Fruit fly (Drosophila melanogaster) whole organism, pupa: Measurements from ENCODE around the gene CG9609.

Experiments used
- CG14655 ChIP-seq: fragments of 200-800 bp; sonication (Bioruptor generic); optimal IDR thresholded peaks from 3 replicates; lab custom pipeline; 2017; ENCODE audit warnings: mild to moderate bottlenecking, missing biosample characterization, missing genetic modification reagents, missing genetic modification characterization
- CG17806 ChIP-seq: fragments of 200-800 bp; sonication (Bioruptor generic); optimal IDR thresholded peaks from 2 replicates; lab custom pipeline; 2018; ENCODE audit warnings: missing biosample characterization, mild to moderate bottlenecking, missing genetic modification characterization, moderate library complexity
- CG34367 ChIP-seq: fragments of 200-800 bp; sonication (Bioruptor generic); optimal IDR thresholded peaks from 2 replicates; lab custom pipeline; 2018; ENCODE audit warnings: missing biosample characterization, mild to moderate bottlenecking, missing genetic modification characterization
- CG8301 ChIP-seq: fragments of 200-800 bp; sonication (Bioruptor generic); optimal IDR thresholded peaks from 2 replicates; lab custom pipeline; 2018; ENCODE audit warnings: missing biosample characterization, mild to moderate bottlenecking, missing genetic modification characterization
- CG9948 ChIP-seq: fragments of 200-800 bp; sonication (Bioruptor generic); optimal IDR thresholded peaks from 2 replicates; lab custom pipeline; 2018; ENCODE audit warnings: missing biosample characterization, mild to moderate bottlenecking, missing genetic modification characterization, moderate library complexity
- Ets98B ChIP-seq: fragments of 200-800 bp; sonication (Bioruptor generic); IDR thresholded peaks from 2 replicates; pipeline ENCODE4 v1.3.6; 2022; ENCODE audit warnings: missing biosample characterization, missing genetic modification characterization
- Pif1A ChIP-seq: fragments of 200-800 bp; sonication (Bioruptor generic); optimal IDR thresholded peaks from 3 replicates; lab custom pipeline; 2016; ENCODE audit warnings: missing biosample characterization, missing genetic modification characterization
- Pif1B ChIP-seq: fragments of 200-800 bp; sonication (Bioruptor generic); optimal IDR thresholded peaks from 3 replicates; lab custom pipeline; 2016; ENCODE audit warnings: missing biosample characterization, missing genetic modification characterization
- gl ChIP-seq: fragments of 200-800 bp; sonication (Bioruptor generic); optimal IDR thresholded peaks from 2 replicates; lab custom pipeline; 2018; ENCODE audit warnings: missing biosample characterization, mild to moderate bottlenecking, missing genetic modification characterization
- rn ChIP-seq: fragments of 200-800 bp; sonication (Bioruptor generic); IDR thresholded peaks from 2 replicates; pipeline ENCODE4 v1.3.6; 2022; ENCODE audit warnings: missing biosample characterization, missing genetic modification characterization

DNA sequence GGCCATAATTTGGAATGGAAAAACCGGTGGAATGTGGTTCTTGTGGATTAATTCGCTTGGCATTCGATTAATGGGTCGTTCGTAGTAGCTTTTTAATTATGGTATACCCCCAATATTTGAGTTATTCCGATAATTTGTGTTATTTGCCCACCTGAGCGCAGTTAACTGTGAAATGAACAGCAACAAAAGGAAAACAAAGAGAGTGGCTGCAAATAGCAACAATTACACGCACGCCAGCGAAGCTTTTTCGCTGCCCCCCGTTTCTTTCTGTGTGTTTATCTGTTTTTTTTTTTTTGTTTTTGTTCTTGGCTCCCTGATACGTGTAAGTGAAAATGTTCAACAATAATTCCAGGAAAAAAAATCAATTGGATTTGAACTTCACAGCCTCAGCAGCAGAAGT, 13.1 kb upstream of the CG9609 start:
- TF ChIP-seq Pif1B, result no peak
- no peak for TF ChIP-seq CG14655
- TF ChIP-seq CG17806 (tag; lab: Kevin White, UChicago), result no peak
- no peak for TF ChIP-seq CG9948 (tag; lab: Kevin White, UChicago)
- TF ChIP-seq Ets98B, result no peak
- no peak for TF ChIP-seq rn
- no peak for TF ChIP-seq gl (tag; lab: Kevin White, UChicago)
- no peak for TF ChIP-seq CG34367
- no peak for TF ChIP-seq CG8301
- no peak for TF ChIP-seq Pif1A
